Fruit fly (Drosophila melanogaster) ovary, adult (tissue): ENCODE data around the gene TrxT.
A peak's percentile ranks its signal among the peaks of the same experiment; 100 is the strongest.

Experiments
- CG17801 ChIP-seq: fragments of 200-800 bp; optimal IDR thresholded peaks from 2 replicates; lab custom pipeline; 2019; ENCODE audit warnings: missing biosample characterization, mild to moderate bottlenecking, missing genetic modification characterization, moderate library complexity; ENCODE audit not compliant: partially characterized antibody

Gene TrxT

DNA sequence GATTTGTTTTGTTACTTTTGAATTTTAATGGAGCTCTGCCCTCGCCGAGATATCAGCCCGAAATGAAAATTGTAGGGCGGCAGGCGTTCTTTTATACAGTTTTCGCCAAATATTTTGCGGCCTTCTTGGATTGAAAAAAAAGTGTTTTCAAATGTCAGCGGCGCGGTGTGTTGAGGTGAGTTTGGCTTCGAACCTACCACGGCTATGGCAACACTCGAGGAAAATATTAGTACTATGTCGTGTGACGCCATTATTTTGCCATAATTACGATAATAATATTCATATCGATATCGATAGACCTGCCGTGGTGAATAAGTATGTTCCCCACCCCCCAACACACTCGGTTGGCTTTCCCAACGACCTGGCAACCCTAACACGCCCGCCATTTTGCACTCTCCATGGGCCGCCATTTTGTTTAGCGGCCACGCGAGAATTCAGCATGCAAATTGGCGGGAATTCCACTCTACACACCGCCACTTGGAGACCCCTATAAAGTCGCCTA lies at the start of gene TrxT, which contains the start of gene dhd:
TrxT (minus strand) TSS at position 51 of the 502 bp plus-strand sequence.
dhd (plus strand) TSS at position 334 of the 502 bp plus-strand sequence.
- TF ChIP-seq CG17801 (GFP tag; lab: Kevin White, UChicago), result peak; percentile 9

- no peak for TF ChIP-seq CG17801 (GFP tag; lab: Kevin White, UChicago)
Observed at dm6 chrX:5358813-5359212, 47.1 kb upstream of the TrxT start.

DNA sequence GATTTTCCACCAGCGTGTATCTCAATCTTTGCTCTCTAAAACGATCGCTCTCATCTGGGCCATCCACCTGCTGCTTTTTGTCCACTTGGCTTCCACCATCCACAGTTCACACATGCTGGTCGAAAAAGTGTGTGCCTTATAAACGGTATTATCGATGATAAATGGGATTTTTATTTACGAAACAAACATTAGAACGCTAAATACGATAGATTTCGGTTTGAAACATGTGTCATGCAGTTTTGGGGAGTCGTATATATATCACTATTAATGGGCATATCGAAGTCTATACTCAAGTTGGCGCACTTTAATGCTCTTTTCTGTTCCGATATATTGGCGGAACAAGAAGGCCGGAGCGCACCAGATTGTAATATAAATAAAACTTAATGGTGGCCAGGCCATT lies 45.3 kb upstream of the TrxT start:
- no peak for TF ChIP-seq CG17801 (GFP tag; lab: Kevin White, UChicago)

DNA sequence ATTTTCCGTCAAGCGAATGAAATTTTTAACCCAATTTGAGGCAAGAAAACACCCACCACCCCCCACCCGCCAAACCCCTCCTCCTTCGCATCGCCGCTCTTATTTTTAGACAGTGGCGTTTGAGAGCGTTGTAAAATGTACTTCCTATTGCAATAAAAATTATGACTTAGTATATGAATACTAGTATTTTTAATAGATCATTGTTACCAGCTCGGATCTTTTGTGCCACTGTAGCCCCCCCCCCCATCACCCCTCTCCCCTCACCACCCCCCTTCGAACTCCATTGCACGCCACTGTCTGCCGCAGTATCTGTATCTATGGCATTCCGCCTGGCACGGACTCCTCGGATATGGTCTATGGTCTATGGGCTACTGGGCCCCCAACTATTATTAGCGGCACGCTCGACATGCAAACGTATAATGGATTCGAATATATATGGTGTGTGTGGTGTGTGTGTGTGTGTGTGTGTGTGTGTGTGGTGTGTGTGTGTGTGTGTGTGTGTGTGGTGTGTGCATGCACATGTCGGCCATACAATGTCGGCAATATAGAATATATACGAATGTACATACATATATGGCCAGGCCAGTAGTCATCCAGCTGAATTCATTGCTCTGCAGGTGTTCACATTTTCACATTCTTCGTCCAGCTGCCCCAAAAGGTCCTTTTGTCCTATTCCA lies 38.3 kb upstream of the TrxT start:
- no peak for TF ChIP-seq CG17801 (GFP tag; lab: Kevin White, UChicago)

- TF ChIP-seq CG17801 (GFP tag; lab: Kevin White, UChicago), result no peak
Observed at dm6 chrX:5339970-5340369, 28.3 kb upstream of the TrxT start, which contains the start of gene SK. SK (plus strand) TSS chrX:5340236.

DNA sequence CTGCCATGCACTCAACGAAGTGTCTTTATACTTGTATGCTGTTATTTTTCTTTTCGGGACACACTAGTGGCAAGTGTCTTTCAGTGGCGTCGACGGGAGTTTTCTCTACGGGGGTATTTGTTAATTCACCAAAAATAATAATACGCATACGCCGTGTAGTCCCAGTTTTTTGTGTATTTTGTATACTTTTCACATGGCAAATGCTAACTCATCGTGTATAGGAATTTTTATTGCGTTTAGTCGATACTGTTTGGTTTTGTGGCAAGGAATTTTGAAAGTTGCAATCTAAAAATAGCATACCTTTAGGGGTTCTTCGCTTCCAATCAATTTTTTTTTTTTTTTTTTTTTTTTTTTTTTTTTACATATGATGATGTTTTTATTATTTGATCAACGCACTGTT lies 26.7 kb upstream of the TrxT start:
- TF ChIP-seq CG17801 (GFP tag; lab: Kevin White, UChicago), result no peak

DNA sequence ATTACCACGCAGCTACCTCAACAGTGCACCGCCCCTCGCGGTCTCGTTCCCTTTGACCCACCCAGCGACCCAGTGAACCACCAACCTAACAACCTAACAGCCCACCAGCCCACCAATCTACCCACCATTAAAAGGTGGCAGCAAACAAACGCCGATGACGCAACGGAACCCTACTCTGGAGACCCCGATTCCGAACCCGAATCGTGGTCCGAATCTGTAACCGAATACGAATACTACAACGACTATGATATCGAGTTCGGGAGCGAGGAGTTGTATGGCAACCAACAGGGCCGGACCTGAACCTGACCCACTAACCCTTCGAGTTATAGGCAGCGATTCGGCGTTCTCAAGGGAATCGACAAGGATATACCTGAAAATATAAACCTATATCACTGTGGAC lies 25.6 kb upstream of the TrxT start:
- TF ChIP-seq CG17801 (GFP tag; lab: Kevin White, UChicago), result no peak

DNA sequence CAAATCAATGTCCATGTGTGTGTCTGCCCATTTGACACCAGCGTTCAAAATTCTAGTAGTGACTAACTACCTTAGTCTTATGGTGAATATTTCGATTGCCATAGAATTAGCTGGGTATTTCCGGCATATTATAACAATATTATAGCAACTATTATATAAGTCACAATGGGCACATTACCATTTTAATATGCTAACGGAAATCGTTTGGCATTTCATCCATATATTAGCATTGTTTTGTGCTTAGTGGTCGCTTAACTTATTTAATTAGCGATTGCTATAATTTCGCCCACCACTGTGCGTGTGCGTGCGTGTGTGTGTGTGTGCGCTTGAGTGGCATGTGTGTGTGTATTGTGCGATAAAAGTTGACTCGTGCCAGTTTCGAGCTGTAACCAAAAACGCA lies 25.0 kb upstream of the TrxT start:
- no peak for TF ChIP-seq CG17801 (GFP tag; lab: Kevin White, UChicago)

- TF ChIP-seq CG17801 (GFP tag; lab: Kevin White, UChicago), result no peak
Observed at dm6 chrX:5332259-5332862, 20.7 kb upstream of the TrxT start, which contains the start of gene CanB. CanB (plus strand) TSS chrX:5332499.

DNA sequence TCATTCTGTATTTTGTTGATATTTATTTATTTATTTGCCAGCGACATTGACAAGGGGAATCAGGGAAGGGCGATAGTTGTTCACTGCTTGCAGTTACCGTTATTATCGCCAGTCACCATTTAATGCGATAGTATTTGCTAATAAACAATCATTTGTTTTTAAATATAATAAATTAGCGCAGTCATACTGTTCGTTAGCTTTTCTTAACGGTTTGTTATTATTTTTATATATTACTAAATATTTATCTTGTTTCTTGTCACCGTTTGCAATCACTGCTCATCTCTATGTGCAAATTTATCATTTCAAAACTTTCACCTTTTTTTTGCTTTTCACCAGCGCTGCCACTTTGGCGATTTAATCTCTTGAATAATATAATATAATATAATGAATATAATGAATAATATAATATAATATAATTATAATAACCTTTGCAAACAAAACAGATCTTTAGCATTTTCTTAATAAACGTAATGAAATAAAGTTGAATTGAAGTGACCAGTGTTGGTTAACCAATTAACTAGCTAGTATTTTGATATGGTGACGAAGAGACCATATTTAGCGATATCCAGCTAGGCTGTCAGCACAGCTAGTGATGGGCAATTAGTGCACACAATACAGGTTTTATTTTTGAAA lies 17.7 kb upstream of the TrxT start, which contains the start of the genes CG3309 and XRCC1:
CG3309 (minus strand) TSS at position 82 of the 633 bp plus-strand sequence.
XRCC1 (plus strand) TSS at position 611 of the 633 bp plus-strand sequence.
- TF ChIP-seq CG17801 (GFP tag; lab: Kevin White, UChicago), result peak; percentile 39

DNA sequence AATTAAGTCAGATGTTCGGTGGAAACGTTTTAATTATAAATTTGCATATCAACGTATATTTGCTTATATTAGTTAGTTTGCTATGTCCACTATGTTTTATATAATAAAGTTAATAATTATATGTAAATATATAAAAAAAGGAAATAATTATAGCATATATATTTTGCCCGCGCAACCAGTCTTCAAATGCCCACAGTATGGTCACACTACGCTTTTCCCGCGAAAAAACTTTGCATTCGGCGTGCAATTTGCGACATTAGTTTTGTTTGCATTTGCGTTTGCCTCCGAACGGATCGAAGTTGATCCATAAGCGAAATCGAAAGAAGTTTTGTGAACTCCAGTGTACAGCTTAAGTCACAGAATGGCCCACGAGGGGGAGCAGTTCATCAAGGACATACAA lies 11.9 kb upstream of the TrxT start, which contains the start of gene Mcm3:
Mcm3 (plus strand) TSS at position 220 of the 400 bp plus-strand sequence.
- no peak for TF ChIP-seq CG17801 (GFP tag; lab: Kevin White, UChicago)

DNA sequence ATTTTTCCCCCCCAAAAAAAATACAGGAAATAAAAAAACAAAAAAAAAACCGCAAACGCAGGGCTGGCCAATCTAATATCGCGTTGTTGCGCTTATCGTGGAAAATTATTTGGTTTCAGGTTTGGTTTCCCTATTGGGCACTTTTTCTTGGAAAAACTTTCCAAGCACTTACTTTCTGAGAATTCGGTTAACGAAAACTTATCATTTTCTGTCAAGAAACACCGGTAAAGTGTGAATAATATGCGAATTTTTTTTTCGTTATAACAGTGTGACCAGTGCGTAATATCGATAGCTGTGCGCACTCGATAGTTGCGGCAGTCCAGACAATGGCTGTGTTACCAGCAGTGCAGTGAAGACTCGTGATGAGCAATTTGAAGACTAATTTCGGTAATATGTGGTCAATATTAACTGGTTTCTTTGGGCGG lies 10.8 kb upstream of the TrxT start, which contains the start of gene Rnp4F:
Rnp4F (minus strand) TSS at position 238 of the 425 bp plus-strand sequence.
- TF ChIP-seq CG17801 (GFP tag; lab: Kevin White, UChicago), result peak; percentile 49

dm6 chrX:5317170-5317569 lies 5.5 kb upstream of the TrxT start, which contains the start of the genes CG15930 and Sas10:
CG15930 (minus strand) TSS chrX:5317295.
Sas10 (plus strand) TSS chrX:5317409.
- TF ChIP-seq CG17801 (GFP tag; lab: Kevin White, UChicago), result no peak

- no peak for TF ChIP-seq CG17801 (GFP tag; lab: Kevin White, UChicago)
Observed at dm6 chrX:5312958-5313357, 1.3 kb upstream of the TrxT start, which contains the start of gene CG4198. CG4198 (plus strand) TSS chrX:5313258.

DNA sequence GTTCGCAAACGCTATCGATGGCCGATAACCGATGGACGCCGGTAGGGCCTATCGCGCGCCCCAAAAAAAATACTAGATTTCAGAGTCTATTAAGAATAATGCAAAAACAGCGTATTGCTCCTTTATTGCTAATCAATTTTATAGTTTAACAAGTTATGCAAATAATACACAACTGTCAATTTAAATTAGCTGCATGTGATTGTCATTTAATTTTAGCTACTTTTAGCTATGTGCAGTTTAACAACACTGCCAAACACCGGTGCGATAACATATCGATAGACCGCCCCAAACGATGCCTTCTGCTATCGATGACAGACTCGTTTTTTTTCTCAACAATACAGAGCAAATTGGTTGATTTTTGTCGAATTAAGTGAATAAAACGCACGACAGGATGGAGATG lies 2.7 kb downstream of the TrxT start, which contains the start of the genes Cdk7 and snf:
Cdk7 (minus strand) TSS at position 21 of the 400 bp plus-strand sequence.
snf (plus strand) TSS at position 280 of the 400 bp plus-strand sequence.
- peak; percentile 28 for TF ChIP-seq CG17801 (GFP tag; lab: Kevin White, UChicago)
